Fruit fly (Drosophila melanogaster) whole organism, wandering third instar larva: ENCODE data around the gene CG42822.

Experiments used
- CG32264 ChIP-seq: fragments of 200-800 bp; sonication (Bioruptor generic); optimal IDR thresholded peaks from 2 replicates; lab custom pipeline; 2016; ENCODE audit warnings: missing biosample characterization, missing genetic modification characterization
- CrebA ChIP-seq: fragments of 200-800 bp; sonication (Bioruptor generic); optimal IDR thresholded peaks from 2 replicates; lab custom pipeline; 2016; ENCODE audit warnings: missing biosample characterization, mild to moderate bottlenecking, missing genetic modification characterization, borderline replicate concordance
- Dfd ChIP-seq: fragments of >200 bp; optimal IDR thresholded peaks from 2 replicates; lab custom pipeline; 2017; ENCODE audit warnings: missing biosample characterization, missing genetic modification characterization
- Dif ChIP-seq: fragments of 200-275, 200-300 bp; sonication (Bioruptor generic); optimal IDR thresholded peaks from 2 replicates; lab custom pipeline; 2018; ENCODE audit warnings: missing biosample characterization, missing genetic modification characterization; ENCODE audit not compliant: partially characterized antibody
- GATAd ChIP-seq: sonication (Bioruptor generic); optimal IDR thresholded peaks from 2 replicates; lab custom pipeline; 2016; ENCODE audit warnings: missing biosample characterization, missing genetic modification characterization
- HLH106 ChIP-seq: fragments of 200-800 bp; optimal IDR thresholded peaks from 3 replicates; lab custom pipeline; 2019; ENCODE audit warnings: missing biosample characterization, mild to moderate bottlenecking, missing genetic modification characterization, moderate library complexity
- Hnf4 ChIP-seq: fragments of 200-800 bp; sonication (Bioruptor generic); optimal IDR thresholded peaks from 2 replicates; lab custom pipeline; 2016; ENCODE audit warnings: missing biosample characterization, mild to moderate bottlenecking, missing genetic modification characterization
- Hr78 ChIP-seq: fragments of >200 bp; optimal IDR thresholded peaks from 2 replicates; lab custom pipeline; 2017; ENCODE audit warnings: missing biosample characterization, missing genetic modification characterization
- Hr83 ChIP-seq: fragments of 200-300 bp; sonication (Bioruptor generic); optimal IDR thresholded peaks from 2 replicates; lab custom pipeline; 2016; ENCODE audit warnings: missing biosample characterization, mild to moderate bottlenecking, missing genetic modification characterization, moderate library complexity; ENCODE audit not compliant: poor library complexity, severe bottlenecking
- Jra ChIP-seq: sonication (Bioruptor generic); optimal IDR thresholded peaks from 2 replicates; lab custom pipeline; 2016; ENCODE audit warnings: missing biosample characterization, missing genetic modification characterization
- Mio ChIP-seq: sonication (Bioruptor generic); optimal IDR thresholded peaks from 2 replicates; lab custom pipeline; 2016; ENCODE audit warnings: missing biosample characterization, missing genetic modification characterization
- Myc ChIP-seq: fragments of >200 bp; optimal IDR thresholded peaks from 2 replicates; lab custom pipeline; 2017
- N ChIP-seq: fragments of >200 bp; optimal IDR thresholded peaks from 2 replicates; lab custom pipeline; 2018; ENCODE audit warnings: missing biosample characterization, missing external identifiers, missing genetic modification characterization
- Rel ChIP-seq, 2 experiments: fragments of 200-800 bp; sonication (Bioruptor generic) in 1 of 2; optimal IDR thresholded peaks; 2 replicates in 1 of 2; 3 replicates in 1 of 2; lab custom pipeline; 2016 to 2019; ENCODE audit warnings: mild to moderate bottlenecking in 2 of 2, missing biosample characterization in 2 of 2, missing genetic modification characterization in 2 of 2, moderate library complexity in 1 of 2
- Sp1 ChIP-seq: fragments of 200-800 bp; sonication (Bioruptor generic); optimal IDR thresholded peaks from 3 replicates; lab custom pipeline; 2019; ENCODE audit warnings: missing biosample characterization, mild to moderate bottlenecking, missing genetic modification characterization, moderate library complexity
- Vsx2 ChIP-seq: fragments of 200-300, 225-300 bp; sonication (Bioruptor generic); optimal IDR thresholded peaks from 2 replicates; lab custom pipeline; 2018; ENCODE audit warnings: missing biosample characterization, missing genetic modification characterization; ENCODE audit not compliant: partially characterized antibody
- br ChIP-seq: fragments of 200-800 bp; sonication (Bioruptor generic); optimal IDR thresholded peaks from 2 replicates; lab custom pipeline; 2016; ENCODE audit warnings: missing biosample characterization, missing genetic modification characterization
- brk ChIP-seq: fragments of 200-800 bp; sonication (Bioruptor generic); optimal IDR thresholded peaks from 2 replicates; lab custom pipeline; 2016; ENCODE audit warnings: missing biosample characterization, mild to moderate bottlenecking, missing genetic modification characterization
- dl ChIP-seq, 2 experiments: fragments of 175-275, 200-275 bp in 1 of 2; fragments of 200-275 bp in 1 of 2; sonication (Bioruptor generic); optimal IDR thresholded peaks; lab custom pipeline; 2018; ENCODE audit warnings: mild to moderate bottlenecking in 2 of 2, missing biosample characterization in 2 of 2, missing genetic modification characterization in 2 of 2, moderate library complexity in 2 of 2; ENCODE audit not compliant: partially characterized antibody in 2 of 2, insufficient read depth in 1 of 2
- dmrt93B ChIP-seq: fragments of 200-800 bp; sonication (Bioruptor generic); optimal IDR thresholded peaks from 2 replicates; lab custom pipeline; 2018; ENCODE audit warnings: missing biosample characterization, mild to moderate bottlenecking, missing genetic modification characterization
- ey ChIP-seq: fragments of 200-800 bp; sonication (Bioruptor generic); optimal IDR thresholded peaks from 2 replicates; lab custom pipeline; 2016; ENCODE audit warnings: missing biosample characterization, missing genetic modification characterization
- foxo ChIP-seq, 2 experiments: fragments of 200-800 bp; sonication (Bioruptor generic); optimal IDR thresholded peaks; 2 replicates in 1 of 2; 3 replicates in 1 of 2; lab custom pipeline; 2016 to 2017; ENCODE audit warnings: missing biosample characterization in 2 of 2, missing genetic modification characterization in 2 of 2
- fru ChIP-seq: fragments of 200-800 bp; sonication (Bioruptor generic); optimal IDR thresholded peaks from 3 replicates; lab custom pipeline; 2016; ENCODE audit warnings: missing biosample characterization, mild to moderate bottlenecking, missing genetic modification characterization
- h ChIP-seq: fragments of 200-800 bp; sonication (Bioruptor generic); optimal IDR thresholded peaks from 3 replicates; lab custom pipeline; 2016; ENCODE audit warnings: missing biosample characterization, mild to moderate bottlenecking, missing genetic modification characterization
- jim ChIP-seq: fragments of 175-275, 200-325 bp; sonication (Bioruptor generic); optimal IDR thresholded peaks from 2 replicates; lab custom pipeline; 2016; ENCODE audit warnings: missing biosample characterization, mild to moderate bottlenecking, missing genetic modification characterization
- lola ChIP-seq: fragments of >200 bp; optimal IDR thresholded peaks from 2 replicates; lab custom pipeline; 2017; ENCODE audit warnings: missing biosample characterization, missing genetic modification characterization
- pan ChIP-seq: fragments of >200 bp; optimal IDR thresholded peaks from 2 replicates; lab custom pipeline; 2017
- psq ChIP-seq: fragments of 200-800 bp; sonication (Bioruptor generic); optimal IDR thresholded peaks from 3 replicates; lab custom pipeline; 2017; ENCODE audit warnings: missing biosample characterization, mild to moderate bottlenecking, missing genetic modification characterization, moderate library complexity
- rgr ChIP-seq: fragments of 200-800 bp; sonication (Bioruptor generic); optimal IDR thresholded peaks from 3 replicates; lab custom pipeline; 2016; ENCODE audit warnings: missing biosample characterization, mild to moderate bottlenecking, missing genetic modification characterization
- sage ChIP-seq: fragments of 200-800 bp; sonication (Bioruptor generic); optimal IDR thresholded peaks from 2 replicates; lab custom pipeline; 2016; ENCODE audit warnings: missing biosample characterization, mild to moderate bottlenecking, missing genetic modification characterization
- sv ChIP-seq: fragments of 200-800 bp; sonication (Bioruptor generic); optimal IDR thresholded peaks from 3 replicates; lab custom pipeline; 2016; ENCODE audit warnings: missing biosample characterization, missing genetic modification characterization
- tai ChIP-seq: sonication (Bioruptor generic); optimal IDR thresholded peaks from 2 replicates; lab custom pipeline; 2016; ENCODE audit warnings: missing biosample characterization, missing genetic modification characterization
- usp ChIP-seq: fragments of >200 bp; optimal IDR thresholded peaks from 2 replicates; lab custom pipeline; 2017; ENCODE audit warnings: missing biosample characterization, missing genetic modification characterization

Gene CG42822

DNA sequence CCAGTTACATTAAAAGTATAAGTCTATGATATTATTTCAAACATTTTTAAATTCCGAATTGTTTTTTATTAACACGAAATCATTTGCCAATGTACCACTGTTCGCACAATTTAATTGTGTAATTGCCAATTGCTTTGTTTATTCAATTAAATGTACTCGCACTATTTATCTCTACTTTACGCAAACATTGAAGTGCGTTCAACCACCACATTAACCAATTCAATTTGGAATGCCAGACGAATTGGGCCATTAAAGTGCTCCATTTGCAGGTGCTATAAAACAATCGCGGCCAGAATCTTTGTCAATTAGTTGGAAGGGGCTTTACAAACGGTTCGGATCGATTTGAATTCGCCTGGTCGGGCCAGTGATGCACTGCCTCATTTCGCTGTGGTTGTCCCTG, 2.9 kb upstream of the CG42822 start, which contains the start of gene CG5863:
Gene CG5863 (plus strand): TSS at position 301 of the 400 bp plus-strand sequence.
- TF ChIP-seq Hr78 (GFP tag; lab: Kevin White, UChicago) (no peak), h (no peak), brk (GFP tag; lab: Kevin White, UChicago) (no peak), Dfd (GFP tag; lab: Kevin White, UChicago) (no peak), sv (GFP tag; lab: Kevin White, UChicago) (no peak), GATAd (GFP tag; lab: Kevin White, UChicago) (no peak)

DNA sequence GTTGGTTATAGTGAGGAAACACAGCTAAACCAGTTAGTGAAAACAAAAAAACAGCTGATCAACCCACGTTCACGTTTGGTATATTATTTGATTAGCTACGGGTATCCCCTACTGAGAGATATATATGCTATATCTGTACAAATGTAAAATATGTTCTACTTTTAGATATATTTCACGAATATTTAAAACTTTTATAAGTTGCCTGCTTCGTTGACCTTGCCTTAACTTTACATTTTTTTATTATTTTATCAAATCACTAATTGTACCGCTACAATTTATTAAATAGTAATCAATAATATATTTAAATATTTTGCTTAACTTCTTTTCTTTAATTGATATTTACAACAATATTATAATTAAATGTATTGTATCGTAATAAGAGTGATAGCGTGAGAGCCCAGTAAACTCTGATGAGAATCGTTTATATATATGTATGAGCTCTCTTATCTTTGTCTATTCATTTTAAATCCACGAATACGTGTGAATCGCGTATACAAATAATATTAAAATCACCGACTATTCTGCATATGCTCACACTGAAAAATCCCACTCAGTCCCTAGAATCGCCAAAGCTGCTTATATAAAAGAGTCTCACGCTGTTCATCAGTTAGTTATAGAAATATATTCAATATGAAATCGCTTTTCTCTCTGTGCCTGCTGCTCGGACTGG, 1.1 kb upstream of the CG42822 start, which contains the start of gene CG42821:
Gene CG42821 (plus strand): TSS at position 620 of the 670 bp plus-strand sequence.
- TF ChIP-seq Jra (GFP tag; lab: Kevin White, UChicago) (no peak), usp (GFP tag; lab: Kevin White, UChicago) (no peak), HLH106 (tag; lab: Kevin White, UChicago) (no peak), fru (GFP tag; lab: Kevin White, UChicago) (no peak), dmrt93B (no peak), br (GFP tag; lab: Kevin White, UChicago) (no peak), brk (GFP tag; lab: Kevin White, UChicago) (no peak), jim (GFP tag; lab: Kevin White, UChicago) (no peak), sage (GFP tag; lab: Kevin White, UChicago) (no peak), Hnf4 (GFP tag; lab: Kevin White, UChicago) (no peak), h (no peak)

DNA sequence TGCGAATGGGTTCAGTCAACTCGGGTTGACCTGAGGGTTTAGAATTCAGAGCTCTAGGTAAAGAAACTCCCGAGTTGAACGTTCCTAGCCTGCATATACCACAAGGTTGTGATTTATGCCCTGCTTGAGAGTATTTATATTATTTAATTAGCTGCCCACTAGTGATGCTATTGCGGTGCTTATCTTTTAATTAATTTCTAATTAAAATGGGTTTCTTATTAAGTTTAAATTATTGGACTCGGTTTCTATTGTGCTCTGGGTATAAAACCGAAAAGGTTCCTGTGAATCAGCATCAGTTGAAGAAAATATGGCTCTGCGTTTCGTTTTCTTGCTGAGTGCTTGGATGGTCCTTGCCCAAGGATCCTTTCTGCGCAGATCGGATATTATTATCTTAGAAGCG, 1.7 kb downstream of the CG42822 start, which contains the start of gene CG5866:
Gene CG5866 (plus strand): TSS at position 301 of the 400 bp plus-strand sequence.
- TF ChIP-seq jim (GFP tag; lab: Kevin White, UChicago) (no peak), CG32264 (GFP tag; lab: Kevin White, UChicago) (no peak), dl (GFP tag; optimal IDR thresholded peaks at IDR 0.05; lab: Kevin White, UChicago; ENCODE audit: insufficient read depth in 1 of 2, partially characterized antibody in 2 of 2) (no peak), N (GFP tag; lab: Kevin White, UChicago) (no peak), sv (GFP tag; lab: Kevin White, UChicago) (no peak), Rel (GFP tag; optimal IDR thresholded peaks at IDR 0.05; lab: Kevin White, UChicago) (no peak), Rel (tag; optimal IDR thresholded peaks at IDR 0.05; lab: Kevin White, UChicago) (no peak), brk (GFP tag; lab: Kevin White, UChicago) (no peak), rgr (GFP tag; lab: Kevin White, UChicago) (no peak), GATAd (GFP tag; lab: Kevin White, UChicago) (no peak), pan (lab: Kevin White, UChicago) (no peak), br (GFP tag; lab: Kevin White, UChicago) (no peak), psq (GFP tag; lab: Kevin White, UChicago) (no peak), dmrt93B (no peak), CrebA (GFP tag; lab: Kevin White, UChicago) (no peak), Myc (lab: Kevin White, UChicago) (no peak), usp (GFP tag; lab: Kevin White, UChicago) (no peak), sage (GFP tag; lab: Kevin White, UChicago) (no peak), Dfd (GFP tag; lab: Kevin White, UChicago) (no peak)

- TF ChIP-seq Jra (GFP tag; lab: Kevin White, UChicago) = no peak
- TF ChIP-seq Rel (GFP tag; optimal IDR thresholded peaks at IDR 0.05; lab: Kevin White, UChicago) = no peak
- no peak for TF ChIP-seq Rel (tag; optimal IDR thresholded peaks at IDR 0.05; lab: Kevin White, UChicago)
- no peak for TF ChIP-seq dmrt93B
- TF ChIP-seq foxo (GFP tag; optimal IDR thresholded peaks at IDR 0.05; lab: Kevin White, UChicago) = no peak
- TF ChIP-seq tai (GFP tag; lab: Kevin White, UChicago) = no peak
- TF ChIP-seq h = no peak
- no peak for TF ChIP-seq Hr83 (GFP tag; lab: Kevin White, UChicago)
- TF ChIP-seq Vsx2 = no peak
- TF ChIP-seq CG32264 (GFP tag; lab: Kevin White, UChicago) = no peak
- TF ChIP-seq Dif = no peak
- TF ChIP-seq dl (GFP tag; optimal IDR thresholded peaks at IDR 0.05; lab: Kevin White, UChicago; ENCODE audit: insufficient read depth in 1 of 2, partially characterized antibody in 2 of 2) = no peak
- TF ChIP-seq Mio (GFP tag; lab: Kevin White, UChicago) = no peak
- no peak for TF ChIP-seq lola (GFP tag; lab: Kevin White, UChicago)
- no peak for TF ChIP-seq sage (GFP tag; lab: Kevin White, UChicago)
- no peak for TF ChIP-seq ey (GFP tag; lab: Kevin White, UChicago)
- no peak for TF ChIP-seq pan (lab: Kevin White, UChicago)
- no peak for TF ChIP-seq br (GFP tag; lab: Kevin White, UChicago)
- no peak for TF ChIP-seq Sp1 (GFP tag; lab: Kevin White, UChicago)
These were observed 3.5 kb downstream of the CG42822 start, which contains the start of gene CG33333 for dm6 chr3R:17417167-17417566. Gene CG33333 (plus strand): TSS chr3R:17417467.
